Fruit fly (Drosophila melanogaster): Measurements from ENCODE around the gene Npl4.

Gene Npl4

dm6 chr3R:25628657-25629056 lies 4.2 kb upstream of the Npl4 start:
- TF ChIP-seq CrebA (GFP tag; optimal IDR thresholded peaks at IDR 0.05; ENCODE audit: borderline replicate concordance) = no peak
- no peak for TF ChIP-seq lola (GFP tag; optimal IDR thresholded peaks at IDR 0.05)
- no peak for TF ChIP-seq Sp1 (GFP tag; optimal IDR thresholded peaks at IDR 0.05)

dm6 chr3R:25626625-25627275 lies 2.3 kb upstream of the Npl4 start, which contains the start of gene Ssadh:
Ssadh (minus strand) TSS chr3R:25626924.
- TF ChIP-seq Dfd (GFP tag; optimal IDR thresholded peaks at IDR 0.05) (no peak), Myc (optimal IDR thresholded peaks at IDR 0.05) (peak; percentile 19), usp (GFP tag; optimal IDR thresholded peaks at IDR 0.05) (no peak), fru (GFP tag; optimal IDR thresholded peaks at IDR 0.05) (no peak), Vsx2 (GFP tag; optimal IDR thresholded peaks at IDR 0.05; ENCODE audit: partially characterized antibody) (peak; percentile 21), lola (GFP tag; optimal IDR thresholded peaks at IDR 0.05) (no peak), N (GFP tag; optimal IDR thresholded peaks at IDR 0.05) (no peak), dl (GFP tag; optimal IDR thresholded peaks at IDR 0.05; ENCODE audit: insufficient read depth in 1 of 2, partially characterized antibody in 2 of 2) (peak in 1 of 2 experiments; percentile 28), pan (optimal IDR thresholded peaks at IDR 0.05) (no peak), Dif (GFP tag; optimal IDR thresholded peaks at IDR 0.05; ENCODE audit: partially characterized antibody) (peak; percentile 84), HLH106 (tag; optimal IDR thresholded peaks at IDR 0.05) (no peak), brk (GFP tag; optimal IDR thresholded peaks at IDR 0.05) (no peak)

dm6 chr3R:25625940-25626624 lies 1.6 kb upstream of the Npl4 start:
- peak; percentile 41 for TF ChIP-seq h (GFP tag; optimal IDR thresholded peaks at IDR 0.05)
- TF ChIP-seq OdsH (GFP tag; optimal IDR thresholded peaks at IDR 0.05) = no peak
- no peak for TF ChIP-seq GATAd (GFP tag; optimal IDR thresholded peaks at IDR 0.05)
- TF ChIP-seq br (GFP tag; optimal IDR thresholded peaks at IDR 0.05) = no peak
- TF ChIP-seq usp (GFP tag; optimal IDR thresholded peaks at IDR 0.05) = no peak
- TF ChIP-seq fru (GFP tag; optimal IDR thresholded peaks at IDR 0.05) = peak; percentile 47

- TF ChIP-seq usp (GFP tag; optimal IDR thresholded peaks at IDR 0.05) = no peak
- no peak for TF ChIP-seq Rel (GFP tag; optimal IDR thresholded peaks at IDR 0.05)
- no peak for TF ChIP-seq Rel (tag; optimal IDR thresholded peaks at IDR 0.05)
- no peak for TF ChIP-seq brk (GFP tag; optimal IDR thresholded peaks at IDR 0.05)
- TF ChIP-seq Mio (GFP tag; optimal IDR thresholded peaks at IDR 0.05) = no peak
- no peak for TF ChIP-seq dmrt93B (GFP tag; optimal IDR thresholded peaks at IDR 0.05)
Observed at dm6 chr3R:25618114-25618513, 6.3 kb downstream of the Npl4 start, which contains the start of gene CG5071. CG5071 (plus strand) TSS chr3R:25618414.

- TF ChIP-seq psq (GFP tag; optimal IDR thresholded peaks at IDR 0.05) = no peak
- TF ChIP-seq ey (GFP tag; optimal IDR thresholded peaks at IDR 0.05) = no peak
- TF ChIP-seq Hr83 (GFP tag; optimal IDR thresholded peaks at IDR 0.05; ENCODE audit: poor library complexity, severe bottlenecking) = no peak
- no peak for TF ChIP-seq Abd-B (GFP tag; optimal IDR thresholded peaks at IDR 0.05)
- TF ChIP-seq sage (GFP tag; optimal IDR thresholded peaks at IDR 0.05) = no peak
- TF ChIP-seq sv (GFP tag; optimal IDR thresholded peaks at IDR 0.05) = no peak
- no peak for TF ChIP-seq Hr78 (GFP tag; optimal IDR thresholded peaks at IDR 0.05)
- no peak for TF ChIP-seq pan (optimal IDR thresholded peaks at IDR 0.05)
- TF ChIP-seq CG32264 (GFP tag; optimal IDR thresholded peaks at IDR 0.05) = no peak
- no peak for TF ChIP-seq Mio (GFP tag; optimal IDR thresholded peaks at IDR 0.05)
- TF ChIP-seq N (GFP tag; optimal IDR thresholded peaks at IDR 0.05) = no peak
- no peak for TF ChIP-seq Sp1 (GFP tag; optimal IDR thresholded peaks at IDR 0.05)
- TF ChIP-seq usp (GFP tag; optimal IDR thresholded peaks at IDR 0.05) = no peak
- no peak for TF ChIP-seq Myc (optimal IDR thresholded peaks at IDR 0.05)
- no peak for TF ChIP-seq GATAd (GFP tag; optimal IDR thresholded peaks at IDR 0.05)
- no peak for TF ChIP-seq h (GFP tag; optimal IDR thresholded peaks at IDR 0.05)
Observed at dm6 chr3R:25613366-25613765, 11.1 kb downstream of the Npl4 start, which contains the start of gene CG5079. CG5079 (plus strand) TSS chr3R:25613666.
